Fruit fly (Drosophila melanogaster): Measurements from ENCODE around the gene CG13473.

DNA sequence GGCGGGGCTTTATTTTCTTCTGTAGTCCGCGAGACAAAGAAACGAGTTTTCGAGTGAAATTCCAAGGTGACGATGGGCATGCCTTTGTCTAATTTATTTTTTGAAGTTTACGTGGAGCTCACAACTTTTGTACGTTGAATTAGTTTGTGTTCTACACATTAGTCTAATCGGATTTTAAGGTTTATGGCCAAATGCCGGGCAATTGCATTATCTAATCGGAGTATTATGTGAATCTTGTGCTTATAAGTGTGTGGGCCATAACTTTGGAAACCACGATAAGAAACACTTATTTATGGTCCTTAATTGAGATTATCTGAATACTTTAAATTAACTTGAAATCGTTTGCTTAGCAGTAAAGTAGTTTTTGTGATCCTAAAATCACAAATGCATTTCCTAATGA, 15.8 kb upstream of the CG13473 start:
- TF ChIP-seq tj (GFP tag; optimal IDR thresholded peaks at IDR 0.05) (no peak), cic (GFP tag; optimal IDR thresholded peaks at IDR 0.05) (peak; percentile 56), CG12768 (GFP tag; optimal IDR thresholded peaks at IDR 0.05) (no peak), CG5204 (GFP tag; optimal IDR thresholded peaks at IDR 0.05) (no peak), pad (GFP tag; optimal IDR thresholded peaks at IDR 0.05) (no peak), CG33017 (tag; optimal IDR thresholded peaks at IDR 0.05) (peak; percentile 35), Crg-1 (GFP tag; optimal IDR thresholded peaks at IDR 0.05) (no peak), CG7101 (tag; optimal IDR thresholded peaks at IDR 0.05) (no peak), cnc (optimal IDR thresholded peaks at IDR 0.05) (no peak), CG14711 (tag; optimal IDR thresholded peaks at IDR 0.05) (no peak)

All from whole organism, adult.